Fruit fly (Drosophila melanogaster) whole organism, embryonic: Measurements from ENCODE around the gene Neu2.

Source experiments
- CG10979 ChIP-seq: fragments of 200-800 bp; sonication (Bioruptor generic); optimal IDR thresholded peaks from 2 replicates; lab custom pipeline; 2018; ENCODE audit warnings: missing biosample characterization, mild to moderate bottlenecking, missing genetic modification characterization, moderate library complexity
- CG13287 ChIP-seq: fragments of 200-800 bp; sonication (Bioruptor generic); IDR thresholded peaks from 2 replicates; pipeline ENCODE4 v1.3.6; 2022; ENCODE audit warnings: missing biosample characterization, missing genetic modification characterization; ENCODE audit not compliant: partially characterized antibody
- CG13894 ChIP-seq: fragments of 200-800 bp; sonication (Bioruptor generic); optimal IDR thresholded peaks from 3 replicates; lab custom pipeline; 2018; ENCODE audit warnings: missing biosample characterization, mild to moderate bottlenecking, missing genetic modification characterization, moderate library complexity
- CG14014 ChIP-seq: fragments of 200-800 bp; sonication (Bioruptor generic); IDR thresholded peaks from 2 replicates; pipeline ENCODE4 v1.3.6; 2022; ENCODE audit warnings: missing biosample characterization, missing genetic modification characterization
- CG14667 ChIP-seq: fragments of 200-800 bp; sonication (Bioruptor generic); IDR thresholded peaks from 2 replicates; pipeline ENCODE4 v1.3.6; 2022; ENCODE audit warnings: missing biosample characterization, missing genetic modification characterization
- CG14965 ChIP-seq: fragments of 200-800 bp; sonication (Bioruptor generic); optimal IDR thresholded peaks from 2 replicates; lab custom pipeline; 2016; ENCODE audit warnings: missing biosample characterization, missing genetic modification characterization, borderline replicate concordance
- CG1647 ChIP-seq: fragments of 200-800 bp; sonication (Bioruptor generic); optimal IDR thresholded peaks from 3 replicates; lab custom pipeline; 2016; ENCODE audit warnings: missing biosample characterization, missing genetic modification characterization
- CG1832 ChIP-seq: fragments of 200-800 bp; sonication (Bioruptor generic); optimal IDR thresholded peaks from 2 replicates; lab custom pipeline; 2017; ENCODE audit warnings: missing biosample characterization, mild to moderate bottlenecking, missing genetic modification characterization, inconsistent platforms
- CG32767 ChIP-seq: fragments of 200-800 bp; sonication (Bioruptor generic); IDR thresholded peaks from 2 replicates; pipeline ENCODE4 v1.3.6; 2022; ENCODE audit warnings: missing biosample characterization, missing genetic modification characterization
- CG33213 ChIP-seq: fragments of 200-800 bp; sonication (Bioruptor generic); optimal IDR thresholded peaks from 3 replicates; lab custom pipeline; 2016; ENCODE audit warnings: missing biosample characterization, missing genetic modification characterization
- CG3726 ChIP-seq: fragments of 200-800 bp; sonication (Bioruptor generic); IDR thresholded peaks from 3 replicates; pipeline ENCODE4, ENCODE4 v1.3.6; 2022; ENCODE audit warnings: missing biosample characterization, missing genetic modification characterization
- CG4328 ChIP-seq: fragments of 200-800 bp; sonication (Bioruptor generic); optimal IDR thresholded peaks from 3 replicates; lab custom pipeline; 2017; ENCODE audit warnings: missing biosample characterization, missing genetic modification reagents, missing genetic modification characterization
- CG4617 ChIP-seq: fragments of 200-800 bp; sonication (Bioruptor generic); optimal IDR thresholded peaks from 3 replicates; lab custom pipeline; 2016; ENCODE audit warnings: missing biosample characterization, missing genetic modification characterization, borderline replicate concordance
- CG6254 ChIP-seq: fragments of 200-800 bp; sonication (Bioruptor generic); optimal IDR thresholded peaks from 3 replicates; lab custom pipeline; 2017; ENCODE audit warnings: mild to moderate bottlenecking, missing biosample characterization, missing genetic modification reagents, missing genetic modification characterization
- CG7372 ChIP-seq: fragments of 200-800 bp; sonication (Bioruptor generic); IDR thresholded peaks from 2 replicates; pipeline ENCODE4 v1.3.6; 2022; ENCODE audit warnings: missing biosample characterization, missing genetic modification characterization
- CG8290 ChIP-seq, 3 experiments: fragments of 200-800 bp; sonication (Bioruptor generic); optimal IDR thresholded peaks; 2 replicates each; lab custom pipeline; 2016 to 2019; ENCODE audit warnings: missing biosample characterization in 3 of 3, missing genetic modification characterization in 3 of 3, mild to moderate bottlenecking in 2 of 3, moderate library complexity in 1 of 3
- CG8924 ChIP-seq: fragments of 200-800 bp; optimal IDR thresholded peaks from 3 replicates; lab custom pipeline; 2019; ENCODE audit warnings: missing biosample characterization, mild to moderate bottlenecking, missing genetic modification characterization, moderate library complexity
- CG9932 ChIP-seq: fragments of 200-800 bp; sonication (Bioruptor generic); IDR thresholded peaks from 2 replicates; pipeline ENCODE4 v1.3.6; 2022; ENCODE audit warnings: missing biosample characterization, missing genetic modification characterization
- D19A ChIP-seq: fragments of 200-800 bp; optimal IDR thresholded peaks from 3 replicates; lab custom pipeline; 2019; ENCODE audit warnings: missing biosample characterization, mild to moderate bottlenecking, missing genetic modification characterization, moderate library complexity
- Dad ChIP-seq: fragments of 200-800 bp; sonication (Bioruptor generic); optimal IDR thresholded peaks from 3 replicates; lab custom pipeline; 2016; ENCODE audit warnings: missing biosample characterization, missing genetic modification characterization
- Deaf1 ChIP-seq: fragments of 200-800 bp; optimal IDR thresholded peaks from 3 replicates; lab custom pipeline; 2019; ENCODE audit warnings: missing biosample characterization, mild to moderate bottlenecking, missing genetic modification characterization, moderate library complexity
- Dp ChIP-seq: fragments of 200-800 bp; sonication (Bioruptor generic); optimal IDR thresholded peaks from 2 replicates; lab custom pipeline; 2018; ENCODE audit warnings: missing biosample characterization, mild to moderate bottlenecking, missing genetic modification characterization, moderate library complexity
- GATAe ChIP-seq: fragments of 200-800 bp; sonication (Bioruptor generic); conservative IDR thresholded peaks from 2 replicates; pipeline ENCODE4 v1.3.6; 2022; ENCODE audit warnings: missing biosample characterization, missing genetic modification characterization
- HmgZ ChIP-seq: fragments of 200-800 bp; sonication (Bioruptor generic); optimal IDR thresholded peaks from 2 replicates; lab custom pipeline; 2018; ENCODE audit warnings: missing biosample characterization, mild to moderate bottlenecking, missing genetic modification characterization
- Kr ChIP-seq: fragments of 200-800 bp; sonication (Bioruptor generic); optimal IDR thresholded peaks from 2 replicates; lab custom pipeline; 2017; ENCODE audit warnings: missing biosample characterization, mild to moderate bottlenecking, missing genetic modification characterization
- Optix ChIP-seq: fragments of 200-800 bp; sonication (Bioruptor generic); IDR thresholded peaks from 3 replicates; pipeline ENCODE4 v1.3.6; 2022; ENCODE audit warnings: missing biosample characterization, missing genetic modification characterization
- Pdp1 ChIP-seq, 2 experiments: fragments of 200-800 bp; sonication (Bioruptor generic); optimal IDR thresholded peaks; 3 replicates each; lab custom pipeline; 2016; ENCODE audit warnings: missing biosample characterization in 2 of 2, missing genetic modification characterization in 2 of 2, mild to moderate bottlenecking in 1 of 2, moderate library complexity in 1 of 2
- Ptx1 ChIP-seq: fragments of 200-800 bp; sonication (Bioruptor generic); IDR thresholded peaks from 2 replicates; pipeline ENCODE4 v1.3.6; 2022; ENCODE audit warnings: missing biosample characterization, missing genetic modification characterization
- YL-1 ChIP-seq: fragments of 200-800 bp; sonication (Bioruptor generic); optimal IDR thresholded peaks from 3 replicates; lab custom pipeline; 2017; ENCODE audit warnings: missing biosample characterization, mild to moderate bottlenecking, missing genetic modification characterization
- ab ChIP-seq: fragments of 200-800 bp; sonication (Bioruptor generic); optimal IDR thresholded peaks from 2 replicates; lab custom pipeline; 2016; ENCODE audit warnings: missing biosample characterization, missing genetic modification characterization
- ato ChIP-seq: fragments of 200-800 bp; sonication (Bioruptor generic); IDR thresholded peaks from 2 replicates; pipeline ENCODE4 v1.3.6; 2022; ENCODE audit warnings: missing biosample characterization, missing genetic modification characterization; ENCODE audit not compliant: partially characterized antibody
- bsh ChIP-seq, 2 experiments: fragments of 200-800 bp; sonication (Bioruptor generic); optimal IDR thresholded peaks; 2 replicates each; lab custom pipeline; 2017 to 2018; ENCODE audit warnings: mild to moderate bottlenecking in 2 of 2, missing biosample characterization in 2 of 2, missing genetic modification characterization in 2 of 2, moderate library complexity in 1 of 2
- dan ChIP-seq: fragments of 200-800 bp; sonication (Bioruptor generic); IDR thresholded peaks from 2 replicates; pipeline ENCODE4 v1.3.6; 2022; ENCODE audit warnings: missing biosample characterization, missing genetic modification characterization
- danr ChIP-seq: fragments of 200-800 bp; sonication (Bioruptor generic); IDR thresholded peaks from 2 replicates; pipeline ENCODE4 v1.3.6; 2022; ENCODE audit warnings: missing biosample characterization, missing genetic modification characterization
- dmrt99B ChIP-seq: fragments of 200-800 bp; sonication (Bioruptor generic); optimal IDR thresholded peaks from 2 replicates; lab custom pipeline; 2018; ENCODE audit warnings: missing biosample characterization, mild to moderate bottlenecking, missing genetic modification characterization, moderate library complexity
- emc ChIP-seq: fragments of 200-800 bp; sonication (Bioruptor generic); optimal IDR thresholded peaks from 2 replicates; lab custom pipeline; 2016; ENCODE audit warnings: missing biosample characterization, missing genetic modification characterization
- fd3F ChIP-seq: fragments of 200-800 bp; sonication (Bioruptor generic); optimal IDR thresholded peaks from 2 replicates; lab custom pipeline; 2018; ENCODE audit warnings: missing biosample characterization, mild to moderate bottlenecking, missing genetic modification characterization, moderate library complexity
- fd64A ChIP-seq: fragments of 200-800 bp; sonication (Bioruptor generic); optimal IDR thresholded peaks from 3 replicates; lab custom pipeline; 2018; ENCODE audit warnings: missing biosample characterization, mild to moderate bottlenecking, missing genetic modification characterization
- fu2 ChIP-seq: fragments of 200-800 bp; sonication (Bioruptor generic); optimal IDR thresholded peaks from 2 replicates; lab custom pipeline; 2016; ENCODE audit warnings: missing biosample characterization, missing genetic modification characterization
- hb ChIP-seq: fragments of 200-800 bp; sonication (Bioruptor generic); IDR thresholded peaks from 3 replicates; pipeline ENCODE4 v1.3.6; 2022; ENCODE audit warnings: missing biosample characterization, missing genetic modification characterization; ENCODE audit not compliant: partially characterized antibody
- insv ChIP-seq, 2 experiments: fragments of 200-800 bp; sonication (Bioruptor generic); optimal IDR thresholded peaks; 3 replicates each; lab custom pipeline; 2016 to 2018; ENCODE audit warnings: missing biosample characterization in 2 of 2, missing genetic modification characterization in 2 of 2
- jumu ChIP-seq: fragments of 200-800 bp; sonication (Bioruptor generic); optimal IDR thresholded peaks from 3 replicates; lab custom pipeline; 2016; ENCODE audit warnings: missing biosample characterization, missing genetic modification characterization
- nerfin-2 ChIP-seq: fragments of 200-800 bp; sonication (Bioruptor generic); IDR thresholded peaks from 2 replicates; pipeline ENCODE4 v1.3.6; 2022; ENCODE audit warnings: missing biosample characterization, missing genetic modification characterization; ENCODE audit not compliant: partially characterized antibody
- scrt ChIP-seq: fragments of 200-800 bp; sonication (Bioruptor generic); optimal IDR thresholded peaks from 2 replicates; lab custom pipeline; 2018; ENCODE audit warnings: missing biosample characterization, mild to moderate bottlenecking, missing genetic modification characterization, moderate library complexity
- sima ChIP-seq: fragments of 200-800 bp; sonication (Bioruptor generic); optimal IDR thresholded peaks from 2 replicates; lab custom pipeline; 2016; ENCODE audit warnings: missing biosample characterization, missing genetic modification characterization
- sr ChIP-seq: fragments of 200-800 bp; sonication (Bioruptor generic); IDR thresholded peaks from 3 replicates; pipeline ENCODE4 v1.3.6; 2022; ENCODE audit warnings: missing biosample characterization, missing genetic modification characterization
- tgo ChIP-seq: fragments of 200-800 bp; sonication (Bioruptor generic); IDR thresholded peaks from 3 replicates; pipeline ENCODE4 v1.3.6; 2022; ENCODE audit warnings: missing biosample characterization, missing genetic modification characterization
- usp ChIP-seq: fragments of >200 bp; optimal IDR thresholded peaks from 2 replicates; lab custom pipeline; 2017; ENCODE audit warnings: missing biosample characterization, missing genetic modification characterization
- zen2 ChIP-seq: fragments of 200-800 bp; sonication (Bioruptor generic); IDR thresholded peaks from 3 replicates; pipeline ENCODE4 v1.3.6; 2022; ENCODE audit warnings: missing biosample characterization, missing genetic modification characterization; ENCODE audit not compliant: partially characterized antibody
- zfh1 ChIP-seq: fragments of 200-800 bp; sonication (Bioruptor generic); IDR thresholded peaks from 3 replicates; pipeline ENCODE4 v1.3.6; 2022; ENCODE audit warnings: missing biosample characterization, missing genetic modification characterization

Neu2 gene

DNA sequence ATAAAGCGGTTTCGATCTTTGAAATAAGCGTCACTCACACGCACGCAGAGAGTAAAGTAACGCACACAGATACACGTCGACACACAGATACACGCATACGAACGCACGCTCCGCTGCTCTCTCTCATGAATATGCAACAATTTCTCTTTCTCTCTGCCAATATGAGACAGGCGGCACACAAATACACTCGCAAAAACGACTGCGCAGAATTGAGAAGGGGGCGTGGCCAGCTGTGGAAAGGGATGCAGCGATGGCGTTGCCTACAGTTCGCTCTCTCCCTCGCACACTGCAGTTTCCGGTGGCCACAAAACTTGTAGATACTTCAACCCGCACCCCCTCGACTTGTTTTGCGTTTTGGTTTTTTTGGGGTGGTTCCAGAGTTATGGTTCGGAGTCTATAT is 10.8 kb downstream of the Neu2 start (continued):
- no peak for TF ChIP-seq CG14014
- no peak for TF ChIP-seq D19A (tag; lab: Kevin White, UChicago)
- TF ChIP-seq usp, result no peak
- TF ChIP-seq danr, result no peak
- TF ChIP-seq CG33213 (GFP tag; lab: Kevin White, UChicago), result no peak
- TF ChIP-seq CG1647 (GFP tag; lab: Kevin White, UChicago), result no peak
- peak; percentile 49 for TF ChIP-seq CG10979 (tag; lab: Kevin White, UChicago)
- peak; percentile 16 for TF ChIP-seq CG8924 (tag; lab: Kevin White, UChicago)
- TF ChIP-seq ato (GFP tag; lab: Robert Waterston, UW), result no peak
- no peak for TF ChIP-seq dan (GFP tag; lab: Robert Waterston, UW)
- TF ChIP-seq Optix (GFP tag; lab: Robert Waterston, UW), result peak; percentile 31; the same call in 1 of the 3 replicates
- peak in 1 of 2 experiments; percentile 8 for TF ChIP-seq Pdp1 (GFP tag; optimal IDR thresholded peaks at IDR 0.05; lab: Kevin White, UChicago)
- peak; percentile 41 for TF ChIP-seq CG6254 (GFP tag; lab: Kevin White, UChicago)
- no peak for TF ChIP-seq zen2
- TF ChIP-seq GATAe (GFP tag; lab: Robert Waterston, UW), result no peak
- TF ChIP-seq ab (GFP tag; lab: Kevin White, UChicago), result no peak
- TF ChIP-seq fd64A (GFP tag; lab: Kevin White, UChicago), result peak; percentile 73
- TF ChIP-seq CG32767 (GFP tag; lab: Robert Waterston, UW), result peak; percentile 68; the same call in 1 of the 2 replicates
- no peak for TF ChIP-seq CG9932 (GFP tag; lab: Robert Waterston, UW)
- TF ChIP-seq dmrt99B (tag; lab: Kevin White, UChicago), result peak; percentile 51
- TF ChIP-seq CG1832, result peak; percentile 89
- no peak for TF ChIP-seq HmgZ (tag; lab: Kevin White, UChicago)
- no peak for TF ChIP-seq tgo (GFP tag; lab: Robert Waterston, UW)
- no peak for TF ChIP-seq Dad (GFP tag; lab: Kevin White, UChicago)
- TF ChIP-seq Ptx1 (GFP tag; lab: Robert Waterston, UW), result no peak
- no peak for TF ChIP-seq fd3F (GFP tag; lab: Kevin White, UChicago)
- peak; percentile 49 for TF ChIP-seq Deaf1
- TF ChIP-seq CG8290 (GFP tag; optimal IDR thresholded peaks at IDR 0.05; lab: Kevin White, UChicago), result no peak
- peak in 1 of 2 experiments; percentile 24 for TF ChIP-seq CG8290 (tag; optimal IDR thresholded peaks at IDR 0.05; lab: Kevin White, UChicago)
- peak; percentile 18 for TF ChIP-seq CG4328 (GFP tag; lab: Kevin White, UChicago)
- no peak for TF ChIP-seq CG13287 (GFP tag; lab: Robert Waterston, UW)
- no peak for TF ChIP-seq CG4617 (GFP tag; lab: Kevin White, UChicago)
- TF ChIP-seq CG7372 (GFP tag; lab: Robert Waterston, UW), result no peak
- no peak for TF ChIP-seq CG14965 (GFP tag; lab: Kevin White, UChicago)
- no peak for TF ChIP-seq jumu
- peak; percentile 5 for TF ChIP-seq YL-1 (GFP tag; lab: Kevin White, UChicago)
- no peak for TF ChIP-seq Dp (GFP tag; lab: Kevin White, UChicago)
- peak; percentile 71 for TF ChIP-seq sr (GFP tag; lab: Robert Waterston, UW)
- TF ChIP-seq bsh (GFP tag; optimal IDR thresholded peaks at IDR 0.05; lab: Kevin White, UChicago), result peak in 1 of 2 experiments; percentile 40
- no peak for TF ChIP-seq CG13894
- TF ChIP-seq nerfin-2 (GFP tag; lab: Robert Waterston, UW), result no peak
- peak; percentile 60 for TF ChIP-seq scrt (GFP tag; lab: Kevin White, UChicago)
- no peak for TF ChIP-seq hb
- no peak for TF ChIP-seq insv (GFP tag; optimal IDR thresholded peaks at IDR 0.05; lab: Kevin White, UChicago)
- peak; percentile 62; the same call in 1 of the 3 replicates for TF ChIP-seq zfh1 (GFP tag; lab: Robert Waterston, UW)
- no peak for TF ChIP-seq CG3726
- TF ChIP-seq CG14667 (GFP tag; lab: Robert Waterston, UW), result no peak
- no peak for TF ChIP-seq fu2
- no peak for TF ChIP-seq emc (GFP tag; lab: Kevin White, UChicago)
- no peak for TF ChIP-seq sima (GFP tag; lab: Kevin White, UChicago)
- peak; percentile 18 for TF ChIP-seq Kr
